Worm (Caenorhabditis elegans) whole organism, young adult: ENCODE measurements around the gene metl-9.

ENCODE experiments used
- B0261.1 ChIP-seq: sonication (generic microtip); optimal IDR thresholded peaks from 2 replicates; lab custom pipeline; 2016; ENCODE audit warnings: mild to moderate bottlenecking, missing genetic modification characterization, moderate library complexity, missing compliant biosample characterization
- B0336.3 ChIP-seq: fragments of 200-800 bp; sonication (Bioruptor generic); IDR thresholded peaks from 2 replicates; pipeline ENCODE4 v1.3.6; 2022; ENCODE audit warnings: missing genetic modification characterization, missing compliant biosample characterization
- D2030.7 ChIP-seq: fragments of 200-800 bp; sonication (Bioruptor generic); IDR thresholded peaks from 2 replicates; pipeline ENCODE4 v1.3.6; 2022; ENCODE audit warnings: missing genetic modification reagents, missing genetic modification characterization, missing compliant biosample characterization
- F10E7.11 ChIP-seq: sonication (generic microtip); optimal IDR thresholded peaks from 2 replicates; lab custom pipeline; 2017; ENCODE audit warnings: mild to moderate bottlenecking, missing genetic modification characterization, moderate library complexity, missing compliant biosample characterization
- F49E8.2 ChIP-seq: sonication (generic microtip); optimal IDR thresholded peaks from 3 replicates; lab custom pipeline; 2017; ENCODE audit warnings: missing genetic modification characterization, mild to moderate bottlenecking, missing compliant biosample characterization, antibody characterized with exemption, moderate library complexity; ENCODE audit not compliant: insufficient read depth
- F57C9.4 ChIP-seq: sonication (generic microtip); optimal IDR thresholded peaks from 2 replicates; lab custom pipeline; 2017; ENCODE audit warnings: mild to moderate bottlenecking, missing genetic modification characterization, missing compliant biosample characterization
- T07F8.4 ChIP-seq: sonication (generic microtip); optimal IDR thresholded peaks from 2 replicates; lab custom pipeline; 2016; ENCODE audit warnings: mild to moderate bottlenecking, missing genetic modification characterization, moderate library complexity, missing compliant biosample characterization
- Y67H2A.10 ChIP-seq: fragments of 200-800 bp; sonication (Bioruptor generic); conservative IDR thresholded peaks from 2 replicates; pipeline ENCODE4 v1.3.6; 2022; ENCODE audit warnings: missing genetic modification reagents, missing genetic modification characterization, missing compliant biosample characterization
- akir-1 ChIP-seq: fragments of 200-800 bp; sonication (Bioruptor generic); optimal IDR thresholded peaks from 2 replicates; lab custom pipeline; 2018; ENCODE audit warnings: mild to moderate bottlenecking, missing genetic modification characterization, moderate library complexity, missing compliant biosample characterization
- attf-3 ChIP-seq: fragments of 200-800 bp; sonication (Bioruptor generic); conservative IDR thresholded peaks from 2 replicates; pipeline ENCODE4 v1.3.6; 2022; ENCODE audit warnings: missing genetic modification reagents, missing genetic modification characterization, missing compliant biosample characterization
- attf-5 ChIP-seq: fragments of 200-800 bp; sonication (Bioruptor generic); optimal IDR thresholded peaks from 2 replicates; lab custom pipeline; 2018; ENCODE audit warnings: mild to moderate bottlenecking, missing genetic modification characterization, missing compliant biosample characterization
- bed-1 ChIP-seq: fragments of 200-800 bp; sonication (Bioruptor generic); IDR thresholded peaks from 2 replicates; pipeline ENCODE4 v1.3.6; 2022; ENCODE audit warnings: missing genetic modification reagents, missing genetic modification characterization, missing compliant biosample characterization
- bed-2 ChIP-seq: fragments of 200-800 bp; sonication (Bioruptor generic); IDR thresholded peaks from 2 replicates; pipeline ENCODE4 v1.3.6; 2022; ENCODE audit warnings: missing genetic modification reagents, missing genetic modification characterization, missing compliant biosample characterization
- cebp-2 ChIP-seq: fragments of 200-800 bp; sonication (Bioruptor generic); IDR thresholded peaks from 2 replicates; pipeline ENCODE4 v1.3.6; 2022; ENCODE audit warnings: missing genetic modification characterization, missing compliant biosample characterization
- ceh-27 ChIP-seq: fragments of 200-800 bp; sonication (Bioruptor generic); optimal IDR thresholded peaks from 2 replicates; lab custom pipeline; 2018; ENCODE audit warnings: mild to moderate bottlenecking, missing genetic modification characterization, moderate library complexity, missing compliant biosample characterization
- ceh-91 ChIP-seq: fragments of 200-800 bp; sonication (Bioruptor generic); IDR thresholded peaks from 2 replicates; pipeline ENCODE4 v1.3.6; 2022; ENCODE audit warnings: missing genetic modification reagents, missing genetic modification characterization, missing compliant biosample characterization
- dox-1 ChIP-seq: fragments of 200-800 bp; sonication (Bioruptor generic); IDR thresholded peaks from 2 replicates; pipeline ENCODE4 v1.3.6; 2022; ENCODE audit warnings: missing genetic modification reagents, missing genetic modification characterization, missing compliant biosample characterization
- egl-18 ChIP-seq: fragments of 200-800 bp; sonication (Bioruptor generic); IDR thresholded peaks from 2 replicates; pipeline ENCODE4 v1.3.6; 2022; ENCODE audit warnings: missing genetic modification reagents, missing genetic modification characterization, missing compliant biosample characterization
- egrh-3 ChIP-seq: fragments of 200-800 bp; sonication (Bioruptor generic); IDR thresholded peaks from 2 replicates; pipeline ENCODE4 v1.3.6; 2022; ENCODE audit warnings: missing genetic modification reagents, missing genetic modification characterization, missing compliant biosample characterization
- ets-4 ChIP-seq: fragments of 200-800 bp; sonication (Bioruptor generic); optimal IDR thresholded peaks from 2 replicates; lab custom pipeline; 2018; ENCODE audit warnings: mild to moderate bottlenecking, missing genetic modification characterization, missing compliant biosample characterization
- gei-17 ChIP-seq: fragments of 200-800 bp; sonication (Bioruptor generic); optimal IDR thresholded peaks from 2 replicates; lab custom pipeline; 2018; ENCODE audit warnings: mild to moderate bottlenecking, missing genetic modification characterization, missing compliant biosample characterization
- hlh-26 ChIP-seq: fragments of 200-800 bp; sonication (Bioruptor generic); conservative IDR thresholded peaks from 2 replicates; pipeline ENCODE4 v1.3.6; 2022; ENCODE audit warnings: missing genetic modification reagents, missing genetic modification characterization, missing compliant biosample characterization
- hmg-20 ChIP-seq: fragments of 200-800 bp; sonication (Bioruptor generic); IDR thresholded peaks from 2 replicates; pipeline ENCODE4 v1.3.6; 2022; ENCODE audit warnings: missing genetic modification reagents, missing genetic modification characterization, missing compliant biosample characterization
- let-526 ChIP-seq: fragments of 200-800 bp; sonication (Bioruptor generic); IDR thresholded peaks from 2 replicates; pipeline ENCODE4 v1.3.6; 2022; ENCODE audit warnings: missing genetic modification reagents, missing genetic modification characterization, missing compliant biosample characterization
- lin-40 ChIP-seq: sonication (generic microtip); optimal IDR thresholded peaks from 2 replicates; lab custom pipeline; 2016; ENCODE audit warnings: missing genetic modification characterization, mild to moderate bottlenecking, missing compliant biosample characterization, missing genotype, missing genetic modification reagents
- lir-1 ChIP-seq: fragments of 200-800 bp; sonication (Bioruptor generic); conservative IDR thresholded peaks from 2 replicates; pipeline ENCODE4 v1.3.6; 2022; ENCODE audit warnings: missing genetic modification reagents, missing genetic modification characterization, missing compliant biosample characterization
- mcd-1 ChIP-seq: fragments of 200-800 bp; sonication (Bioruptor generic); IDR thresholded peaks from 2 replicates; pipeline ENCODE4 v1.3.6; 2022; ENCODE audit warnings: missing genetic modification reagents, missing genetic modification characterization, missing compliant biosample characterization
- mxl-1 ChIP-seq: sonication (generic microtip); optimal IDR thresholded peaks from 2 replicates; lab custom pipeline; 2016; ENCODE audit warnings: missing genetic modification characterization, missing compliant biosample characterization
- nfya-1 ChIP-seq: sonication (generic microtip); optimal IDR thresholded peaks from 2 replicates; lab custom pipeline; 2017; ENCODE audit warnings: antibody characterized with exemption, missing compliant biosample characterization, missing genetic modification characterization, borderline replicate concordance; ENCODE audit not compliant: insufficient read depth
- nhr-27 ChIP-seq: fragments of 200-800 bp; sonication (Bioruptor generic); optimal IDR thresholded peaks from 2 replicates; lab custom pipeline; 2018; ENCODE audit warnings: mild to moderate bottlenecking, missing genetic modification characterization, moderate library complexity, missing compliant biosample characterization
- nhr-80 ChIP-seq: sonication (generic microtip); optimal IDR thresholded peaks from 2 replicates; lab custom pipeline; 2016; ENCODE audit warnings: missing genetic modification characterization, missing compliant biosample characterization
- pbrm-1 ChIP-seq: fragments of 200-800 bp; sonication (Bioruptor generic); IDR thresholded peaks from 2 replicates; pipeline ENCODE4 v1.3.6; 2022; ENCODE audit warnings: missing genetic modification reagents, missing genetic modification characterization, missing compliant biosample characterization
- pha-4 ChIP-seq: fragments of 150-350 bp; sonication (generic microtip); optimal IDR thresholded peaks from 2 replicates; lab custom pipeline; 2014; ENCODE audit warnings: missing biosample characterization, missing genetic modification reagents, missing genetic modification characterization
- rcor-1 ChIP-seq: fragments of 200-800 bp; sonication (Bioruptor generic); IDR thresholded peaks from 2 replicates; pipeline ENCODE4 v1.3.6; 2022; ENCODE audit warnings: missing genetic modification reagents, missing genetic modification characterization, missing compliant biosample characterization
- snpc-1.1 ChIP-seq: sonication (generic microtip); optimal IDR thresholded peaks from 2 replicates; lab custom pipeline; 2017; ENCODE audit warnings: missing genetic modification characterization, mild to moderate bottlenecking, missing compliant biosample characterization, antibody characterized with exemption, moderate library complexity, missing genotype, missing genetic modification reagents; ENCODE audit not compliant: insufficient read depth
- snpc-3.4 ChIP-seq: sonication (generic microtip); optimal IDR thresholded peaks from 2 replicates; lab custom pipeline; 2017; ENCODE audit warnings: missing genetic modification characterization, mild to moderate bottlenecking, missing compliant biosample characterization, antibody characterized with exemption, moderate library complexity, missing genotype, missing genetic modification reagents
- snpc-4 ChIP-seq, 5 experiments: fragments of 150-350 bp in 1 of 5; sonication (generic microtip) in 4 of 5; optimal IDR thresholded peaks; 2 replicates each; lab custom pipeline; 2014 to 2018; ENCODE audit warnings: missing genetic modification characterization in 5 of 5, missing biosample characterization in 3 of 5, antibody characterized with exemption in 2 of 5, mild to moderate bottlenecking in 2 of 5, missing compliant biosample characterization in 2 of 5, missing genotype in 2 of 5, moderate library complexity in 2 of 5, missing genetic modification reagents in 1 of 5
- tbp1 ChIP-seq: fragments of 200-800 bp; sonication (Bioruptor generic); optimal IDR thresholded peaks from 2 replicates; lab custom pipeline; 2018; ENCODE audit warnings: mild to moderate bottlenecking, missing genetic modification characterization, missing compliant biosample characterization
- xnd-1 ChIP-seq: sonication (generic microtip); optimal IDR thresholded peaks from 2 replicates; lab custom pipeline; 2016; ENCODE audit warnings: missing genotype, missing genetic modification reagents, missing genetic modification characterization, missing compliant biosample characterization
- zfh-2 ChIP-seq: fragments of 200-800 bp; sonication (Bioruptor generic); conservative IDR thresholded peaks from 2 replicates; pipeline ENCODE4 v1.3.6; 2022; ENCODE audit warnings: missing genetic modification reagents, missing genetic modification characterization, missing compliant biosample characterization
- zim-3 ChIP-seq: sonication (generic microtip); optimal IDR thresholded peaks from 2 replicates; lab custom pipeline; 2017; ENCODE audit warnings: mild to moderate bottlenecking, missing genetic modification characterization, moderate library complexity, missing compliant biosample characterization
- ztf-18 ChIP-seq: sonication (generic microtip); optimal IDR thresholded peaks from 2 replicates; lab custom pipeline; 2016; ENCODE audit warnings: missing genotype, mild to moderate bottlenecking, missing genetic modification characterization, missing compliant biosample characterization

Gene metl-9

DNA sequence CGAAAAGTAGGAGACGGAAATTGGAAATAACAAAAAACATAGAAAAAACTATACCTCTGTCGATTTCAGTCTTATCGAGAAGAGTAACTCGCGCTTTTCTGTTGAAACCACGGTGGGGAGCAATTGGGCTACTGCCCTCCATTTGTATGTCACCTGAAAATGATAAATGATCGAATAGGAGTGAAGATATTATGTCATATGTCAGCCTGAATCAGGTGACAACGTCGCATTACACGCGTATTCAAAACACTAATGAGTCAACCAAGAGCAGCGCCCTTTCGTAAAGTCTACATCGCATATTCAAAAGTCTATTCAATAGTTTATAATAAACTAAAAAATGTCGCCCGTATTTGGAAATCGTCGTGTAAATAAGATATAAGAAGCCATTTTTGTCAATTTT lies 26.0 kb downstream of the metl-9 start:
- no peak for TF ChIP-seq F49E8.2

DNA sequence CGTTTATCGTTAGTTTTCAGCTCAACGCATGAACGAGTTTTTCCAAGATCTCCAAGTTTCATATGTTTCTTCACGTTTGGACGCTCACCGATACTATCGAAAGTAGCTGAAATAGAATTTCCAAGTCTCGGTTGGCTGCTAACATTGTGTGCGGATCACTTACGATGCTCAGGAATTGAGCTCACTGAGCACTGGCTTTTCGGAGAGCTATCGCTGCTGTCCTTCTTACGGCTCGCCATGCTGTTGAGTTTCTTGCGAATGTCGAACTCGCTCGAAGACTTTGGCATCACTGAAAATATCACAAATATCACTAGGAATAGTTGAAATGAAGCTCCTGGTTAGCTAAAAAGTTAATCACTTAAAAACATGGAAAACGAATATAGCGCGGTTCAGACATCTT lies 27.1 kb downstream of the metl-9 start:
- no peak for TF ChIP-seq snpc-1.1 (tag; lab: Kevin White, UChicago)
- TF ChIP-seq nfya-1 (tag; lab: Kevin White, UChicago), result no peak
- no peak for TF ChIP-seq egl-18 (GFP tag; lab: Robert Waterston, UW)
- TF ChIP-seq lir-1 (GFP tag; lab: Robert Waterston, UW), result no peak
- no peak for TF ChIP-seq hlh-26 (GFP tag; lab: Robert Waterston, UW)
- TF ChIP-seq nhr-80 (tag; lab: Kevin White, UChicago), result no peak
- TF ChIP-seq pha-4 (tag; lab: Kevin White, UChicago), result no peak
- TF ChIP-seq Y67H2A.10, result no peak
- no peak for TF ChIP-seq F10E7.11 (tag; lab: Kevin White, UChicago)
- no peak for TF ChIP-seq egrh-3 (GFP tag; lab: Robert Waterston, UW)
- TF ChIP-seq zim-3, result no peak
- no peak for TF ChIP-seq ets-4 (GFP tag; lab: Kevin White, UChicago)

DNA sequence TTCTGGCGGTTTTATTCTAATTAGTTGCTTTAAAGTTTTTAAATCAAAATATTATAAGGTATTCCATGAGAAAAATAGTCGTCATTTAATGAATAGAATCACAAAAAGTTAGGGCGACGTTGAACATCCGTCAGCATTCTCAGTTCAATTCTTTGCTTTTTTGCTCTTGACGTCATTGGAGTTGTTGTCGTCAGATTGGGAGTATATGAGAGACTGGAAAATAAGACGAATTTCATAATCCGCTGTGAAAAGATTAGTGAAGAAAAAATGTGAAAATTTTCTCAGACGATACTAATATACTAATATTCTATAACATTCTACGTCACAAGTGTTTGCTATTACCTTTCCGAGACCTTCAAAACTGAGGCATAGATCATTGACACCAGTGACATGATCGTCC lies 27.5 kb downstream of the metl-9 start:
- no peak for TF ChIP-seq snpc-3.4 (tag; lab: Kevin White, UChicago)
- no peak for TF ChIP-seq rcor-1
- TF ChIP-seq zfh-2 (GFP tag; lab: Robert Waterston, UW), result no peak
- no peak for TF ChIP-seq bed-2 (GFP tag; lab: Robert Waterston, UW)
- no peak for TF ChIP-seq ztf-18
- no peak for TF ChIP-seq egrh-3 (GFP tag; lab: Robert Waterston, UW)
- no peak for TF ChIP-seq xnd-1 (tag; lab: Kevin White, UChicago)
- TF ChIP-seq cebp-2 (GFP tag; lab: Robert Waterston, UW), result no peak
- no peak for TF ChIP-seq mcd-1 (GFP tag; lab: Robert Waterston, UW)
- no peak for TF ChIP-seq D2030.7 (GFP tag; lab: Robert Waterston, UW)
- no peak for TF ChIP-seq hmg-20 (GFP tag; lab: Robert Waterston, UW)
- TF ChIP-seq ets-4 (GFP tag; lab: Kevin White, UChicago), result no peak
- TF ChIP-seq B0336.3 (GFP tag; lab: Robert Waterston, UW), result no peak
- TF ChIP-seq nhr-27 (tag; lab: Kevin White, UChicago), result no peak

DNA sequence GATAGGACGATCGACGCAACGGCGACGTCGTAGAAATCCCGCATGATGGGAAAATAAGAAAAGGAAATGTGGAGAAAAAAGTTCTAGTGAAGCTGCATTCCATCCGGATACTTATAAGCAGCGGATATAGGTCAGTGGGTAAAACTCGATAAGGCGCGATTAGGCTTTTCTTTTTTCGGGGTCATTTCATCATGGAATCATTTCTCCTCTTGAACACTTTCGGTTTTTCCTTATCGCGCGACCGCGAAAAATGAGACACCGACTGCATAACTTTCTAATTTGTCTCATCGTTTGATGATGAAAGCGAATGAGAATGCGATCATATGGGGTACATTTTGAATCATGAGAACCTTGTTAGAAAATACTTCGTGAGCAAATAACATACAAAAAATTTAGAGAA lies 28.6 kb downstream of the metl-9 start, which contains the start of gene dpy-8:
dpy-8 (minus strand) TSS at position 88 of the 400 bp plus-strand sequence.
- TF ChIP-seq snpc-1.1 (tag; lab: Kevin White, UChicago) (no peak), ceh-27 (GFP tag; lab: Kevin White, UChicago) (no peak), F57C9.4 (no peak), mcd-1 (GFP tag; lab: Robert Waterston, UW) (no peak), bed-1 (GFP tag; lab: Robert Waterston, UW) (no peak), akir-1 (no peak)

DNA sequence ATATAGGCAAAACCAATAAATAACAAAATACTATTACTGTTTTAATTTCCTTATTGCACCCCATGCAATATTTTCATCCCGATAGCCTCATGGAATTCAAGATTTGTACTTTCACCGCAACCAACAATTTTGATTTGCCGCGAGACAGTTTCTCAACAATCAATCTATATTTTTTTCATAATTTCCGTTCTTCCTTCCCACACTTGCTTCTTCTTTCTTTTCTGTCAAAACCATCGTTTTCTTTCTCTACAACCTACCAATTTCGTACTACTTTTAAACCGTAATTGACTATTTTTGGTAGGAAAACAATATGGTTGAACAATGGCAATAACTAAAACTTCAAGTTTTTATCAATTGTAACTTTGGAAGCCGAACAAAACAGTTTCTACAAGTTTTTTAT lies 31.0 kb downstream of the metl-9 start, which contains the start of gene C31H2.14:
C31H2.14 (plus strand) TSS at position 301 of the 400 bp plus-strand sequence.
- TF ChIP-seq mxl-1, result no peak
- no peak for TF ChIP-seq gei-17 (GFP tag; lab: Kevin White, UChicago)
- TF ChIP-seq dox-1, result no peak
- no peak for TF ChIP-seq snpc-4 (GFP tag; optimal IDR thresholded peaks at IDR 0.05; lab: Kevin White, UChicago)
- TF ChIP-seq snpc-4 (tag; optimal IDR thresholded peaks at IDR 0.05; lab: Kevin White, UChicago), result no peak
- no peak for TF ChIP-seq T07F8.4 (tag; lab: Kevin White, UChicago)
- TF ChIP-seq attf-5 (GFP tag; lab: Kevin White, UChicago), result no peak
- no peak for TF ChIP-seq attf-3 (GFP tag; lab: Robert Waterston, UW)
- no peak for TF ChIP-seq pbrm-1
- TF ChIP-seq lin-40, result no peak
- no peak for TF ChIP-seq nhr-27 (tag; lab: Kevin White, UChicago)
- TF ChIP-seq tbp1 (GFP tag; lab: Kevin White, UChicago), result no peak
- TF ChIP-seq ceh-91, result no peak
- TF ChIP-seq let-526 (GFP tag; lab: Robert Waterston, UW), result no peak
- no peak for TF ChIP-seq B0261.1 (tag; lab: Kevin White, UChicago)
